ENCODE assay signal across 6 worm cellular contexts in the genomic region with DNA sequence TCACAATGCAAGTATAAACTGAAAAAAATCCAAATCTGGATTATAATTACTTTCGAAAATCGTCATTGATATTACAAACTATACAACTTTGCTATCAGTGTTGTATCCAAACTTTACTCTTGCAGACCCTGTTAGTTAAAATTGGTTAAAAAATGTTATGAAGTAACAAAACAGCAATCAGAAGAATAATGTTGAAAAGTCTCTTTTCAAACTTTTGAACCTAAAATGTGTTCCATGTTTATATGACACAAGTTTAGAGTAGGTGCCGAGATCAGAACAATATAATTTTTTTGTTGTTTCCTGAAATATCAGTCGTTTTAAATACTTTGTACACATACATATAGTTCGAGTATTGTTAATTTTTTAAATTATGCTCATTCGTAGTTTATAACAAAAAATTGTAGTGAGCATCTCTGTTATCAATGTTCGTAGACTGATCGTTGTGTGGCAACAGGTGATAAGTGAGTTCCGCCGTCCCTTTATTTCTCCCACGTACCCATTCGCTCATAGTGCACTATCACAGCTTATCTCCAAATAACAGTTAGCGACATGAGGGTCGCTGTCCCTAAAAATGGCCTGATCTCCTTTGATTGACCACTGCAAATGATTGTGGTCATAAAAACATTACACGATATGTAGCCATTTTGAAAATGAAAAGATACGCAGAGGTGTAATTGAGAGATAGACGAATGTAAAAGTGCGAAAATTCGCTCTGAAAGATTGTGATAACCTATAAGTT.
TF ChIP-seq lines count a peak whose summit lies in the region.

No protein-coding gene starts in this region.

TF ChIP-seq in whole organism, L1 larva, 84 proteins besides CTCF, POLR2A, EP300 and RAD21 (continues in another document):
- TF ChIP-seq irx-1 (tag; optimal IDR thresholded peaks at IDR 0.05; lab: Kevin White, UChicago) (no peak), lin-15B (tag; optimal IDR thresholded peaks at IDR 0.05; lab: Kevin White, UChicago) (no peak), alr-1 (tag; optimal IDR thresholded peaks at IDR 0.05; lab: Kevin White, UChicago; ENCODE audit: borderline replicate concordance) (no peak), xbp-1 (tag; optimal IDR thresholded peaks at IDR 0.05; lab: Kevin White, UChicago) (no peak), egl-13 (tag; optimal IDR thresholded peaks at IDR 0.05; lab: Kevin White, UChicago) (no peak), nhr-28 (tag; optimal IDR thresholded peaks at IDR 0.05; lab: Kevin White, UChicago) (no peak), lir-3 (tag; optimal IDR thresholded peaks at IDR 0.05; lab: Kevin White, UChicago; ENCODE audit: poor library complexity) (no peak), ceh-8 (GFP tag; optimal IDR thresholded peaks at IDR 0.05; lab: Kevin White, UChicago) (no peak), pag-3 (tag; optimal IDR thresholded peaks at IDR 0.05; lab: Kevin White, UChicago; ENCODE audit: borderline replicate concordance, insufficient read depth) (no peak), F16B12.6 (tag; optimal IDR thresholded peaks at IDR 0.05; lab: Kevin White, UChicago) (no peak), blmp-1 (tag; optimal IDR thresholded peaks at IDR 0.05; lab: Kevin White, UChicago) (peak; percentile 37), pqm-1 (tag; optimal IDR thresholded peaks at IDR 0.05; lab: Kevin White, UChicago) (no peak), elt-3 (tag; optimal IDR thresholded peaks at IDR 0.05; lab: Kevin White, UChicago) (peak in 3 of 6 experiments; percentile 38 to 62 (median 60))

TF ChIP-seq in whole organism, L2 larva, 48 proteins besides CTCF, POLR2A, EP300 and RAD21:
- no peak for TF ChIP-seq nhr-25 (tag; optimal IDR thresholded peaks at IDR 0.05; lab: Kevin White, UChicago)
- peak in 1 of 2 experiments; percentile 32 for TF ChIP-seq mdl-1 (tag; optimal IDR thresholded peaks at IDR 0.05; lab: Kevin White, UChicago)
- TF ChIP-seq nhr-21 (tag; optimal IDR thresholded peaks at IDR 0.05; lab: Kevin White, UChicago), result no peak
- TF ChIP-seq nhr-11 (tag; optimal IDR thresholded peaks at IDR 0.05; lab: Kevin White, UChicago), result no peak
- peak; percentile 34 for TF ChIP-seq egl-27 (tag; optimal IDR thresholded peaks at IDR 0.05; lab: Kevin White, UChicago)
- TF ChIP-seq fos-1 (tag; optimal IDR thresholded peaks at IDR 0.05; lab: Kevin White, UChicago), result peak; percentile 71
- TF ChIP-seq sma-3 (GFP tag; optimal IDR thresholded peaks at IDR 0.05; lab: Kevin White, UChicago), result peak; percentile 16
- TF ChIP-seq crh-2 (tag; optimal IDR thresholded peaks at IDR 0.05; lab: Kevin White, UChicago), result peak; percentile 56
- TF ChIP-seq F13H6.1 (tag; optimal IDR thresholded peaks at IDR 0.05; lab: Kevin White, UChicago), result peak; percentile 19
- no peak for TF ChIP-seq snpc-4 (tag; optimal IDR thresholded peaks at IDR 0.05; lab: Kevin White, UChicago)
- peak; percentile 54 for TF ChIP-seq sma-9 (GFP tag; optimal IDR thresholded peaks at IDR 0.05; lab: Kevin White, UChicago)
- TF ChIP-seq sma-9 (tag; optimal IDR thresholded peaks at IDR 0.05; lab: Kevin White, UChicago), result no peak
- TF ChIP-seq skn-1 (tag; optimal IDR thresholded peaks at IDR 0.05; lab: Kevin White, UChicago), result no peak

TF ChIP-seq in whole organism, L3 larva, 47 proteins besides CTCF, POLR2A, EP300 and RAD21:
- no peak for TF ChIP-seq ceh-82 (tag; optimal IDR thresholded peaks at IDR 0.05; lab: Kevin White, UChicago)
- TF ChIP-seq elt-3 (tag; optimal IDR thresholded peaks at IDR 0.05; lab: Kevin White, UChicago), result peak in 2 of 3 experiments; percentile 22 to 68
- peak; percentile 33 for TF ChIP-seq jun-1 (tag; optimal IDR thresholded peaks at IDR 0.05; lab: Kevin White, UChicago)
- TF ChIP-seq elt-2 (tag; optimal IDR thresholded peaks at IDR 0.05; lab: Kevin White, UChicago), result peak; percentile 94
- TF ChIP-seq mml-1 (tag; optimal IDR thresholded peaks at IDR 0.05; lab: Kevin White, UChicago), result no peak
- peak; percentile 54 for TF ChIP-seq pqm-1 (tag; optimal IDR thresholded peaks at IDR 0.05; lab: Kevin White, UChicago)
TF ChIP-seq in whole organism, L3 larva: peak in this region for 4.

TF ChIP-seq in whole organism, L4 larva, 104 proteins besides CTCF, POLR2A, EP300 and RAD21 (continues in another document):
- no peak for TF ChIP-seq Y5F2A.4 (GFP tag; optimal IDR thresholded peaks at IDR 0.05; lab: Kevin White, UChicago)
- TF ChIP-seq tag-97 (GFP tag; IDR thresholded peaks at IDR 0.05; lab: Robert Waterston, UW), result no peak
- no peak for TF ChIP-seq F10B5.3 (tag; optimal IDR thresholded peaks at IDR 0.05; lab: Kevin White, UChicago)
- TF ChIP-seq mdl-1 (tag; optimal IDR thresholded peaks at IDR 0.05; lab: Kevin White, UChicago), result peak in 1 of 2 experiments; percentile 35
- TF ChIP-seq nhr-237 (tag; optimal IDR thresholded peaks at IDR 0.05; lab: Kevin White, UChicago), result no peak
- peak; percentile 39 for TF ChIP-seq mxl-3 (GFP tag; optimal IDR thresholded peaks at IDR 0.05; lab: Kevin White, UChicago)
- TF ChIP-seq ceh-44 (GFP tag; IDR thresholded peaks at IDR 0.05; lab: Robert Waterston, UW), result no peak
- no peak for TF ChIP-seq daf-19 (GFP tag; conservative IDR thresholded peaks at IDR 0.05; lab: Robert Waterston, UW)
- TF ChIP-seq mxl-2 (GFP tag; conservative IDR thresholded peaks at IDR 0.05; lab: Robert Waterston, UW), result no peak
- TF ChIP-seq php-3 (GFP tag; IDR thresholded peaks at IDR 0.05; lab: Robert Waterston, UW), result peak; percentile 91
- no peak for TF ChIP-seq ceh-62 (tag; optimal IDR thresholded peaks at IDR 0.05; lab: Kevin White, UChicago)
- no peak for TF ChIP-seq fkh-10 (GFP tag; optimal IDR thresholded peaks at IDR 0.05; lab: Kevin White, UChicago)
- no peak for TF ChIP-seq F49E8.2 (tag; optimal IDR thresholded peaks at IDR 0.05; lab: Kevin White, UChicago; ENCODE audit: borderline replicate concordance)
- no peak for TF ChIP-seq jun-1 (tag; optimal IDR thresholded peaks at IDR 0.05; lab: Kevin White, UChicago)
- TF ChIP-seq hlh-11 (tag; optimal IDR thresholded peaks at IDR 0.05; lab: Kevin White, UChicago), result peak; percentile 86
- no peak for TF ChIP-seq nhr-25 (tag; optimal IDR thresholded peaks at IDR 0.05; lab: Kevin White, UChicago; ENCODE audit: borderline replicate concordance, insufficient read depth)
- peak; percentile 71; the same call in 1 of the 2 replicates for TF ChIP-seq tra-1 (GFP tag; IDR thresholded peaks at IDR 0.05; lab: Robert Waterston, UW)

TF ChIP-seq in whole organism, late embryonic, 69 proteins besides CTCF, POLR2A, EP300 and RAD21:
- peak; percentile 82 for TF ChIP-seq elt-2 (tag; optimal IDR thresholded peaks at IDR 0.05; lab: Kevin White, UChicago)
- no peak for TF ChIP-seq odd-2 (tag; optimal IDR thresholded peaks at IDR 0.05; lab: Kevin White, UChicago)
- no peak for TF ChIP-seq tbx-2 (tag; optimal IDR thresholded peaks at IDR 0.05; lab: Kevin White, UChicago)

TF ChIP-seq in whole organism, young adult, 124 proteins besides CTCF, POLR2A, EP300 and RAD21:
- TF ChIP-seq madf-10 (tag; optimal IDR thresholded peaks at IDR 0.05; lab: Kevin White, UChicago), result peak; percentile 9
- no peak for TF ChIP-seq cebp-2 (GFP tag; IDR thresholded peaks at IDR 0.05; lab: Robert Waterston, UW)
- peak; percentile 22 for TF ChIP-seq chd-7 (tag; optimal IDR thresholded peaks at IDR 0.05; lab: Kevin White, UChicago)
- no peak for TF ChIP-seq unc-130 (GFP tag; optimal IDR thresholded peaks at IDR 0.05; lab: Kevin White, UChicago)
- TF ChIP-seq lag-1 (GFP tag; IDR thresholded peaks at IDR 0.05; lab: Robert Waterston, UW), result no peak
- TF ChIP-seq zfh-2 (GFP tag; conservative IDR thresholded peaks at IDR 0.05; lab: Robert Waterston, UW), result no peak
- TF ChIP-seq ztf-22 (GFP tag; optimal IDR thresholded peaks at IDR 0.05; lab: Kevin White, UChicago), result peak; percentile 68
- no peak for TF ChIP-seq snpc-1.1 (tag; optimal IDR thresholded peaks at IDR 0.05; lab: Kevin White, UChicago; ENCODE audit: insufficient read depth)
- TF ChIP-seq ztf-26 (tag; optimal IDR thresholded peaks at IDR 0.05; lab: Kevin White, UChicago), result no peak
- no peak for TF ChIP-seq B0019.2 (GFP tag; conservative IDR thresholded peaks at IDR 0.05; lab: Robert Waterston, UW)
- no peak for TF ChIP-seq ceh-27 (GFP tag; optimal IDR thresholded peaks at IDR 0.05; lab: Kevin White, UChicago)
- TF ChIP-seq ztf-18 (tag; optimal IDR thresholded peaks at IDR 0.05; lab: Kevin White, UChicago), result no peak
- no peak for TF ChIP-seq hsf-1 (GFP tag; IDR thresholded peaks at IDR 0.05; lab: Robert Waterston, UW)
- no peak for TF ChIP-seq nhr-90 (tag; optimal IDR thresholded peaks at IDR 0.05; lab: Kevin White, UChicago)
- no peak for TF ChIP-seq mel-28 (tag; optimal IDR thresholded peaks at IDR 0.05; lab: Kevin White, UChicago; ENCODE audit: borderline replicate concordance)
- peak; percentile 57; the same call in 1 of the 2 replicates for TF ChIP-seq Y53G8AR.9 (GFP tag; conservative IDR thresholded peaks at IDR 0.05; lab: Robert Waterston, UW)
- no peak for TF ChIP-seq athp-1 (tag; optimal IDR thresholded peaks at IDR 0.05; lab: Kevin White, UChicago)
- no peak for TF ChIP-seq F10E7.11 (tag; optimal IDR thresholded peaks at IDR 0.05; lab: Kevin White, UChicago)
- TF ChIP-seq atf-7 (tag; optimal IDR thresholded peaks at IDR 0.05; lab: Kevin White, UChicago), result peak; percentile 40
- no peak for TF ChIP-seq ceh-40 (GFP tag; IDR thresholded peaks at IDR 0.05; lab: Robert Waterston, UW)
- no peak for TF ChIP-seq let-526 (GFP tag; IDR thresholded peaks at IDR 0.05; lab: Robert Waterston, UW)
- peak; percentile 94 for TF ChIP-seq nhr-80 (tag; optimal IDR thresholded peaks at IDR 0.05; lab: Kevin White, UChicago)
- TF ChIP-seq Y67H2A.10 (GFP tag; conservative IDR thresholded peaks at IDR 0.05; lab: Robert Waterston, UW), result no peak
- peak; percentile 8 for TF ChIP-seq lin-40 (tag; optimal IDR thresholded peaks at IDR 0.05; lab: Kevin White, UChicago)
- TF ChIP-seq let-607 (tag; optimal IDR thresholded peaks at IDR 0.05; lab: Kevin White, UChicago), result peak in 1 of 2 experiments; percentile 1
